Worm (Caenorhabditis elegans): Measurements from ENCODE around the gene K11C4.2.

DNA sequence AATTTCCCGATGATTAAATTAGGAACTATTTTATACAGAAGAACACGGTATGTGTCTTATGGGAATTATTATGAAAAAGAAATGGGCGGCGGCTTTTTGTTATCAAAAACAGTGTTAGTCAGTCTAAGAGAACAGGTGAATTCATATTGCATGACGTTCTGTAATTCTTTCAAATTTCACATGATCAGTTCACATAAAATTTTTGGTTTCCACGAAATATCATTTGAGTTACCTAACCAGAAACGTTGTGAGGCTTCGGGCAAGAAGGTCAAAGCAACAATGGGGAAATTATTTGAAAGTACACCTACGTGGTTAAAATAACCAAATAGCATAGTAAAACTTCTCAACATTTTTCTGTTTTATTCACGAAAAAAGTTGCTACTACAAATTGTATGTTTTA lies 41.0 kb downstream of the K11C4.2 start, which contains the start of gene Y57E12B.10:
- TF ChIP-seq pqm-1 (tag; optimal IDR thresholded peaks at IDR 0.05): no peak
- TF ChIP-seq hlh-13 (GFP tag; optimal IDR thresholded peaks at IDR 0.05): no peak
- no peak for TF ChIP-seq sox-4 (tag; optimal IDR thresholded peaks at IDR 0.05)
- no peak for TF ChIP-seq rnt-1 (tag; optimal IDR thresholded peaks at IDR 0.05)
- no peak for TF ChIP-seq unc-42 (tag; optimal IDR thresholded peaks at IDR 0.05)
